Worm (Caenorhabditis elegans) whole organism, L4 larva: Measurements from ENCODE around the gene algn-6.

Experiments used
- F37D6.2 ChIP-seq: sonication (generic microtip); optimal IDR thresholded peaks from 2 replicates; lab custom pipeline; 2016; ENCODE audit warnings: mild to moderate bottlenecking, missing genetic modification characterization, missing compliant biosample characterization
- T20F7.1 ChIP-seq: fragments of 200-800 bp; sonication (Bioruptor generic); optimal IDR thresholded peaks from 2 replicates; lab custom pipeline; 2018; ENCODE audit warnings: mild to moderate bottlenecking, missing genetic modification characterization, missing compliant biosample characterization
- Y5F2A.4 ChIP-seq: fragments of 200-800 bp; sonication (Bioruptor generic); optimal IDR thresholded peaks from 2 replicates; lab custom pipeline; 2018; ENCODE audit warnings: mild to moderate bottlenecking, missing genetic modification characterization, missing compliant biosample characterization
- Y75B8A.6 ChIP-seq: fragments of 200-800 bp; sonication (Bioruptor generic); IDR thresholded peaks from 2 replicates; pipeline ENCODE4 v1.3.6; 2022; ENCODE audit warnings: missing genetic modification reagents, missing genetic modification characterization, missing compliant biosample characterization
- aha-1 ChIP-seq: fragments of 150-350 bp; peaks from one replicate; lab custom pipeline; 2014; ENCODE audit warnings: missing biosample characterization, missing genetic modification characterization
- aly-2 ChIP-seq: sonication (generic microtip); optimal IDR thresholded peaks from 2 replicates; lab custom pipeline; 2018; ENCODE audit warnings: missing biosample characterization, missing genetic modification characterization
- ama-1 ChIP-seq: fragments of 150-350 bp; optimal IDR thresholded peaks from 2 replicates; lab custom pipeline; 2014; ENCODE audit warnings: inconsistent platforms, mixed read lengths
- ceh-20 ChIP-seq: fragments of 200-800 bp; sonication (Bioruptor generic); IDR thresholded peaks from 2 replicates; pipeline ENCODE4 v1.3.6; 2022; ENCODE audit warnings: missing genetic modification reagents, missing genetic modification characterization, missing compliant biosample characterization
- ceh-44 ChIP-seq: fragments of 200-800 bp; sonication (Bioruptor generic); IDR thresholded peaks from 2 replicates; pipeline ENCODE4 v1.3.6; 2022; ENCODE audit warnings: missing genetic modification reagents, missing genetic modification characterization, missing compliant biosample characterization
- ceh-62 ChIP-seq: sonication (generic microtip); optimal IDR thresholded peaks from 2 replicates; lab custom pipeline; 2017; ENCODE audit warnings: missing biosample characterization, missing genetic modification characterization
- ctbp-1 ChIP-seq: fragments of 200-800 bp; sonication (Bioruptor generic); IDR thresholded peaks from 2 replicates; pipeline ENCODE4 v1.3.6; 2022; ENCODE audit warnings: missing genetic modification reagents, missing genetic modification characterization, missing compliant biosample characterization
- daf-16 ChIP-seq, 3 experiments: sonication (generic microtip); optimal IDR thresholded peaks; 2 replicates each; lab custom pipeline; 2016 to 2017; ENCODE audit warnings: missing genetic modification characterization in 3 of 3, missing genetic modification reagents in 3 of 3, mild to moderate bottlenecking in 2 of 3, missing compliant biosample characterization in 2 of 3, missing biosample characterization in 1 of 3, moderate library complexity in 1 of 3
- daf-19 ChIP-seq: fragments of 200-800 bp; sonication (Bioruptor generic); conservative IDR thresholded peaks from 2 replicates; pipeline ENCODE4 v1.3.6; 2022; ENCODE audit warnings: missing genetic modification characterization, missing compliant biosample characterization
- dmd-6 ChIP-seq: fragments of 200-800 bp; sonication (Bioruptor generic); IDR thresholded peaks from 2 replicates; pipeline ENCODE4 v1.3.6; 2022; ENCODE audit warnings: missing genetic modification reagents, missing genetic modification characterization, missing compliant biosample characterization
- dpl-1 ChIP-seq: fragments of 150-350 bp; optimal IDR thresholded peaks from 2 replicates; lab custom pipeline; 2014; ENCODE audit warnings: missing biosample characterization, missing genetic modification reagents, missing genetic modification characterization
- duxl-1 ChIP-seq: sonication (generic microtip); optimal IDR thresholded peaks from 2 replicates; lab custom pipeline; 2016; ENCODE audit warnings: mild to moderate bottlenecking, missing genetic modification characterization, moderate library complexity, missing compliant biosample characterization; ENCODE audit not compliant: poor library complexity
- fkh-10 ChIP-seq: fragments of 150-350 bp; optimal IDR thresholded peaks from 2 replicates; lab custom pipeline; 2014; ENCODE audit warnings: missing biosample characterization, missing genetic modification reagents, missing genetic modification characterization
- fos-1 ChIP-seq: fragments of 150-350 bp; optimal IDR thresholded peaks from 2 replicates; lab custom pipeline; 2014; ENCODE audit warnings: missing biosample characterization, missing genetic modification characterization
- hif-1 ChIP-seq, 2 experiments: sonication (generic microtip); optimal IDR thresholded peaks; 2 replicates each; lab custom pipeline; 2016 to 2017; ENCODE audit warnings: missing compliant biosample characterization in 2 of 2, missing genetic modification characterization in 2 of 2, missing genetic modification reagents in 2 of 2, missing genotype in 2 of 2, mild to moderate bottlenecking in 1 of 2
- hlh-11 ChIP-seq: fragments of 200-800 bp; sonication (Bioruptor generic); optimal IDR thresholded peaks from 2 replicates; lab custom pipeline; 2018; ENCODE audit warnings: mild to moderate bottlenecking, missing genetic modification characterization, missing compliant biosample characterization
- hlh-30 ChIP-seq: sonication (generic microtip); optimal IDR thresholded peaks from 2 replicates; lab custom pipeline; 2017; ENCODE audit warnings: antibody characterized with exemption, mild to moderate bottlenecking, missing genetic modification characterization, missing compliant biosample characterization; ENCODE audit not compliant: insufficient read depth
- lin-15B ChIP-seq: fragments of 150-350 bp; sonication (generic microtip); optimal IDR thresholded peaks from 3 replicates; lab custom pipeline; 2014; ENCODE audit warnings: missing biosample characterization, missing genetic modification characterization
- lin-39 ChIP-seq: fragments of 150-350 bp; optimal IDR thresholded peaks from 2 replicates; lab custom pipeline; 2014; ENCODE audit warnings: missing biosample characterization, missing genetic modification reagents, missing genetic modification characterization
- lir-3 ChIP-seq: sonication (generic microtip); optimal IDR thresholded peaks from 2 replicates; lab custom pipeline; 2016; ENCODE audit warnings: mild to moderate bottlenecking, missing genetic modification characterization, missing compliant biosample characterization
- madf-9 ChIP-seq: fragments of 200-800 bp; sonication (Bioruptor generic); conservative IDR thresholded peaks from 2 replicates; pipeline ENCODE4 v1.3.6; 2022; ENCODE audit warnings: missing genetic modification reagents, missing genetic modification characterization, missing compliant biosample characterization
- mdl-1 ChIP-seq, 2 experiments: fragments of 150-350 bp in 1 of 2; sonication (generic microtip) in 1 of 2; optimal IDR thresholded peaks; 2 replicates each; lab custom pipeline; 2014 to 2017; ENCODE audit warnings: missing biosample characterization in 2 of 2, missing genetic modification characterization in 2 of 2
- mxl-2 ChIP-seq: fragments of 200-800 bp; sonication (Bioruptor generic); conservative IDR thresholded peaks from 2 replicates; pipeline ENCODE4 v1.3.6; 2022; ENCODE audit warnings: missing genetic modification reagents, missing genetic modification characterization, missing compliant biosample characterization
- mxl-3 ChIP-seq: fragments of 200-800 bp; sonication (Bioruptor generic); optimal IDR thresholded peaks from 2 replicates; lab custom pipeline; 2018; ENCODE audit warnings: mild to moderate bottlenecking, missing genetic modification characterization, missing compliant biosample characterization
- nhr-11 ChIP-seq: fragments of 150-350 bp; optimal IDR thresholded peaks from 2 replicates; lab custom pipeline; 2014; ENCODE audit warnings: missing biosample characterization, missing genetic modification characterization
- nhr-111 ChIP-seq: fragments of 200-800 bp; sonication (Bioruptor generic); optimal IDR thresholded peaks from 2 replicates; lab custom pipeline; 2018; ENCODE audit warnings: mild to moderate bottlenecking, missing genetic modification characterization, missing compliant biosample characterization
- nhr-25 ChIP-seq: sonication (generic microtip); optimal IDR thresholded peaks from 2 replicates; lab custom pipeline; 2017; ENCODE audit warnings: missing genetic modification characterization, mild to moderate bottlenecking, missing compliant biosample characterization, antibody characterized with exemption, moderate library complexity, borderline replicate concordance; ENCODE audit not compliant: insufficient read depth
- nhr-28 ChIP-seq: fragments of 150-350 bp; optimal IDR thresholded peaks from 2 replicates; lab custom pipeline; 2014; ENCODE audit warnings: missing biosample characterization, missing genetic modification characterization
- nhr-41 ChIP-seq: fragments of 200-800 bp; sonication (Bioruptor generic); IDR thresholded peaks from 2 replicates; pipeline ENCODE4 v1.3.6; 2022; ENCODE audit warnings: missing genetic modification reagents, missing genetic modification characterization, missing compliant biosample characterization
- nhr-42 ChIP-seq: fragments of 200-800 bp; sonication (Bioruptor generic); IDR thresholded peaks from 2 replicates; pipeline ENCODE4 v1.3.6; 2022; ENCODE audit warnings: missing genetic modification characterization, missing compliant biosample characterization
- nhr-48 ChIP-seq: sonication (generic microtip); optimal IDR thresholded peaks from 2 replicates; lab custom pipeline; 2016; ENCODE audit warnings: mild to moderate bottlenecking, missing genetic modification characterization, missing compliant biosample characterization
- nhr-76 ChIP-seq: fragments of 150-350 bp; optimal IDR thresholded peaks from 2 replicates; lab custom pipeline; 2014; ENCODE audit warnings: missing biosample characterization, missing genetic modification characterization
- nhr-77 ChIP-seq: fragments of 150-350 bp; optimal IDR thresholded peaks from 2 replicates; lab custom pipeline; 2014; ENCODE audit warnings: missing biosample characterization, missing genetic modification characterization
- pha-4 ChIP-seq, 2 experiments: fragments of 150-350 bp in 1 of 2; fragments of 200-800 bp in 1 of 2; sonication (Bioruptor generic) in 1 of 2; IDR thresholded peaks in 1 of 2; optimal IDR thresholded peaks in 1 of 2; 2 replicates each; pipeline versions ENCODE4 v1.3.6 to Lab custom; 2014 to 2022; ENCODE audit warnings: missing genetic modification characterization in 2 of 2, missing genetic modification reagents in 2 of 2, missing biosample characterization in 1 of 2, missing compliant biosample characterization in 1 of 2
- pqm-1 ChIP-seq: sonication (generic microtip); optimal IDR thresholded peaks from 2 replicates; lab custom pipeline; 2017; ENCODE audit warnings: missing biosample characterization, missing genetic modification characterization
- rbr-2 ChIP-seq: sonication (generic microtip); optimal IDR thresholded peaks from 2 replicates; lab custom pipeline; 2016; ENCODE audit warnings: missing genotype, missing genetic modification characterization, missing compliant biosample characterization
- skn-1 ChIP-seq: fragments of 150-350 bp; optimal IDR thresholded peaks from 2 replicates; lab custom pipeline; 2014; ENCODE audit warnings: missing biosample characterization, missing genetic modification characterization
- spr-1 ChIP-seq: sonication (generic microtip); optimal IDR thresholded peaks from 2 replicates; lab custom pipeline; 2016; ENCODE audit warnings: mild to moderate bottlenecking, missing genetic modification characterization, missing compliant biosample characterization
- tag-97 ChIP-seq: fragments of 200-800 bp; sonication (Bioruptor generic); IDR thresholded peaks from 2 replicates; pipeline ENCODE4 v1.3.6; 2022; ENCODE audit warnings: missing genetic modification characterization, missing compliant biosample characterization
- unc-39 ChIP-seq: sonication (generic microtip); optimal IDR thresholded peaks from 2 replicates; lab custom pipeline; 2017; ENCODE audit warnings: missing biosample characterization, missing genetic modification characterization
- ztf-7 ChIP-seq: fragments of 150-350 bp; optimal IDR thresholded peaks from 2 replicates; lab custom pipeline; 2014; ENCODE audit warnings: missing biosample characterization, missing genetic modification characterization

Gene algn-6

ce11 chrII:8062334-8062791 lies 22.8 kb downstream of the algn-6 start, which contains the start of gene ufd-2 (continued):
- TF ChIP-seq nhr-77 (tag; lab: Kevin White, UChicago) (peak; percentile 80), mxl-3 (GFP tag; lab: Kevin White, UChicago) (peak; percentile 69), daf-16 (GFP tag; optimal IDR thresholded peaks at IDR 0.05; lab: Kevin White, UChicago) (no peak), daf-16 (tag; optimal IDR thresholded peaks at IDR 0.05; lab: Kevin White, UChicago) (peak; percentile 64), aha-1 (peak; percentile 2), fkh-10 (peak; percentile 10), ceh-44 (GFP tag; lab: Robert Waterston, UW) (0 out of 2 replicates have a peak, but pooled peaks have one; percentile 17), nhr-48 (tag; lab: Kevin White, UChicago) (no peak), pha-4 (GFP tag; IDR thresholded peaks at IDR 0.05; lab: Robert Waterston, UW) (peak; percentile 50; the same call in 1 of the 2 replicates), pha-4 (tag; optimal IDR thresholded peaks at IDR 0.05; lab: Kevin White, UChicago) (peak; percentile 57)

- no peak for TF ChIP-seq nhr-76 (tag; lab: Kevin White, UChicago)
- TF ChIP-seq ama-1 (lab: Kevin White, UChicago) = no peak
- TF ChIP-seq tag-97 (GFP tag; lab: Robert Waterston, UW) = no peak
- TF ChIP-seq unc-39 (tag; lab: Kevin White, UChicago) = no peak
- TF ChIP-seq hif-1 (tag; optimal IDR thresholded peaks at IDR 0.05; lab: Kevin White, UChicago) = no peak
- TF ChIP-seq mxl-2 = no peak
- TF ChIP-seq skn-1 (tag; lab: Kevin White, UChicago) = no peak
- no peak for TF ChIP-seq ceh-62 (tag; lab: Kevin White, UChicago)
- TF ChIP-seq nhr-41 = no peak
- no peak for TF ChIP-seq nhr-11 (tag; lab: Kevin White, UChicago)
- no peak for TF ChIP-seq duxl-1 (tag; lab: Kevin White, UChicago)
- TF ChIP-seq daf-19 (GFP tag; lab: Robert Waterston, UW) = no peak
- TF ChIP-seq ctbp-1 (GFP tag; lab: Robert Waterston, UW) = no peak
- no peak for TF ChIP-seq lir-3 (tag; lab: Kevin White, UChicago)
- no peak for TF ChIP-seq fos-1 (tag; lab: Kevin White, UChicago)
- TF ChIP-seq nhr-48 (tag; lab: Kevin White, UChicago) = no peak
- TF ChIP-seq nhr-111 (GFP tag; lab: Kevin White, UChicago) = no peak
- TF ChIP-seq Y5F2A.4 (GFP tag; lab: Kevin White, UChicago) = no peak
- TF ChIP-seq, all 104 proteins: peak for 0
Observed at ce11 chrII:8065985-8066384, 26.4 kb downstream of the algn-6 start, which contains the start of gene pdha-1. Gene pdha-1 (plus strand): TSS chrII:8066285.

- peak; percentile 6 for TF ChIP-seq nhr-28 (tag; lab: Kevin White, UChicago)
- peak; percentile 7 for TF ChIP-seq hlh-30 (tag; lab: Kevin White, UChicago)
- TF ChIP-seq lin-15B = no peak
- TF ChIP-seq F37D6.2 = no peak
- no peak for TF ChIP-seq nhr-42 (GFP tag; lab: Robert Waterston, UW)
- peak in 1 of 2 experiments; percentile 48 for TF ChIP-seq mdl-1 (tag; optimal IDR thresholded peaks at IDR 0.05; lab: Kevin White, UChicago)
- no peak for TF ChIP-seq fkh-10
- TF ChIP-seq mxl-3 (GFP tag; lab: Kevin White, UChicago) = peak; percentile 48
- TF ChIP-seq lin-39 (tag; lab: Kevin White, UChicago) = no peak
- no peak for TF ChIP-seq madf-9 (GFP tag; lab: Robert Waterston, UW)
- no peak for TF ChIP-seq daf-16 (GFP tag; optimal IDR thresholded peaks at IDR 0.05; lab: Kevin White, UChicago)
- TF ChIP-seq daf-16 (tag; optimal IDR thresholded peaks at IDR 0.05; lab: Kevin White, UChicago) = peak; percentile 59
- TF ChIP-seq nhr-76 (tag; lab: Kevin White, UChicago) = no peak
- TF ChIP-seq ztf-7 (tag; lab: Kevin White, UChicago) = no peak
- TF ChIP-seq aha-1 = peak; percentile 46
- TF ChIP-seq hlh-11 (tag; lab: Kevin White, UChicago) = peak; percentile 22
- TF ChIP-seq pqm-1 (tag; lab: Kevin White, UChicago) = peak; percentile 60
- no peak for TF ChIP-seq T20F7.1 (GFP tag; lab: Kevin White, UChicago)
- TF ChIP-seq dmd-6 (GFP tag; lab: Robert Waterston, UW) = 0 out of 2 replicates have a peak, but pooled peaks have one; percentile 17
- no peak for TF ChIP-seq hif-1 (tag; optimal IDR thresholded peaks at IDR 0.05; lab: Kevin White, UChicago)
- no peak for TF ChIP-seq rbr-2 (tag; lab: Kevin White, UChicago)
- TF ChIP-seq Y75B8A.6 = no peak
- TF ChIP-seq ceh-20 (GFP tag; lab: Robert Waterston, UW) = no peak
- no peak for TF ChIP-seq nhr-25 (tag; lab: Kevin White, UChicago)
- no peak for TF ChIP-seq dpl-1 (GFP tag; lab: Kevin White, UChicago)
- TF ChIP-seq aly-2 (tag; lab: Kevin White, UChicago) = no peak
- TF ChIP-seq ctbp-1 (GFP tag; lab: Robert Waterston, UW) = no peak
- TF ChIP-seq spr-1 (tag; lab: Kevin White, UChicago) = no peak
Observed at ce11 chrII:8071012-8071625, 31.5 kb downstream of the algn-6 start.
